Fruit fly (Drosophila melanogaster): ENCODE measurements around the gene CG17636.
A peak's percentile ranks its signal among the peaks of the same experiment; 100 is the strongest.

The CG17636 gene

dm6 chrX:175542-176197 lies 49.2 kb upstream of the CG17636 start (continued):
- TF ChIP-seq CG13624 (GFP tag; optimal IDR thresholded peaks at IDR 0.05) (no peak), CG13424 (tag; optimal IDR thresholded peaks at IDR 0.05) (peak; percentile 70), E2f1 (GFP tag; IDR thresholded peaks at IDR 0.05) (peak; percentile 39; the same call in 1 of the 2 replicates), CG14710 (tag; optimal IDR thresholded peaks at IDR 0.05) (peak; percentile 85), Atf-2 (GFP tag; optimal IDR thresholded peaks at IDR 0.05) (peak; percentile 63), CG14050 (GFP tag; IDR thresholded peaks at IDR 0.05) (no peak), Spps (tag; optimal IDR thresholded peaks at IDR 0.05) (peak; percentile 78), pnt (GFP tag; optimal IDR thresholded peaks at IDR 0.05) (peak; percentile 48), scrt (GFP tag; optimal IDR thresholded peaks at IDR 0.05) (peak; percentile 5), CG2199 (GFP tag; IDR thresholded peaks at IDR 0.05) (peak; percentile 66; the same call in 2 of the 3 replicates), tx (GFP tag; optimal IDR thresholded peaks at IDR 0.05) (peak; percentile 16), CG5245 (GFP tag; optimal IDR thresholded peaks at IDR 0.05) (peak; percentile 48), Hr78 (GFP tag; optimal IDR thresholded peaks at IDR 0.05) (peak in 1 of 2 experiments; percentile 61), CG6254 (GFP tag; optimal IDR thresholded peaks at IDR 0.05) (peak; percentile 79), CG11504 (tag; optimal IDR thresholded peaks at IDR 0.05) (peak; percentile 61), pum (GFP tag; optimal IDR thresholded peaks at IDR 0.05) (peak; percentile 71), TFAM (GFP tag; optimal IDR thresholded peaks at IDR 0.05) (no peak), fd64A (GFP tag; optimal IDR thresholded peaks at IDR 0.05) (peak; percentile 59), sqz (GFP tag; optimal IDR thresholded peaks at IDR 0.05) (peak; percentile 40), prd (optimal IDR thresholded peaks at IDR 0.05) (no peak), prd (GFP tag; IDR thresholded peaks at IDR 0.05) (peak; percentile 52; the same call in 1 of the 3 replicates), mam (GFP tag; optimal IDR thresholded peaks at IDR 0.05) (peak; percentile 17), CG8290 (GFP tag; optimal IDR thresholded peaks at IDR 0.05) (peak; percentile 43), CG8290 (tag; optimal IDR thresholded peaks at IDR 0.05) (peak in 1 of 2 experiments; percentile 12), CG4424 (GFP tag; optimal IDR thresholded peaks at IDR 0.05) (peak; percentile 51), phol (tag; optimal IDR thresholded peaks at IDR 0.05) (peak; percentile 75), chn (GFP tag; optimal IDR thresholded peaks at IDR 0.05) (peak; percentile 2), Stat92E (GFP tag; optimal IDR thresholded peaks at IDR 0.05) (peak in 1 of 3 experiments; percentile 76), CG6813 (GFP tag; optimal IDR thresholded peaks at IDR 0.05) (no peak), gem (tag; optimal IDR thresholded peaks at IDR 0.05) (peak; percentile 84), Atf3 (GFP tag; optimal IDR thresholded peaks at IDR 0.05) (peak; percentile 28), zfh1 (GFP tag; IDR thresholded peaks at IDR 0.05) (peak; percentile 49; the same call in 1 of the 3 replicates), CG4820 (GFP tag; optimal IDR thresholded peaks at IDR 0.05) (peak; percentile 53), CG6272 (GFP tag; IDR thresholded peaks at IDR 0.05) (no peak), HLHmδ (GFP tag; optimal IDR thresholded peaks at IDR 0.05) (peak; percentile 13), fd102C (GFP tag; optimal IDR thresholded peaks at IDR 0.05) (peak; percentile 34), CG12391 (tag; optimal IDR thresholded peaks at IDR 0.05) (peak; percentile 81), Blimp-1 (GFP tag; optimal IDR thresholded peaks at IDR 0.05) (peak; percentile 83), vvl (GFP tag; IDR thresholded peaks at IDR 0.05) (peak; percentile 49), CG9609 (GFP tag; optimal IDR thresholded peaks at IDR 0.05) (peak; percentile 39), ind (GFP tag; optimal IDR thresholded peaks at IDR 0.05) (peak; percentile 30), lilli (GFP tag; optimal IDR thresholded peaks at IDR 0.05) (peak; percentile 42), unpg (GFP tag; optimal IDR thresholded peaks at IDR 0.05) (peak; percentile 74)

Measured in whole organism, embryonic.